Fruit fly (Drosophila melanogaster): Measurements from ENCODE around the gene CG31883.

- TF ChIP-seq foxo (GFP tag; optimal IDR thresholded peaks at IDR 0.05) (no peak), Vsx2 (GFP tag; optimal IDR thresholded peaks at IDR 0.05; ENCODE audit: partially characterized antibody) (no peak), sage (GFP tag; optimal IDR thresholded peaks at IDR 0.05) (no peak), CG9705 (GFP tag; optimal IDR thresholded peaks at IDR 0.05) (no peak), psq (GFP tag; optimal IDR thresholded peaks at IDR 0.05) (no peak), Abd-B (GFP tag; optimal IDR thresholded peaks at IDR 0.05) (no peak), tai (GFP tag; optimal IDR thresholded peaks at IDR 0.05) (no peak), Hnf4 (GFP tag; optimal IDR thresholded peaks at IDR 0.05) (no peak), h (GFP tag; optimal IDR thresholded peaks at IDR 0.05) (no peak)
These were observed 27.9 kb upstream of the CG31883 start for dm6 chr2L:9500454-9500853.

Data from whole organism, wandering third instar larva.